Worm (Caenorhabditis elegans) whole organism, young adult: ENCODE data around the gene apt-9.

ENCODE experiments used
- B0035.1 ChIP-seq: sonication (generic microtip); optimal IDR thresholded peaks from 2 replicates; lab custom pipeline; 2016; ENCODE audit warnings: missing genetic modification characterization, mild to moderate bottlenecking, missing compliant biosample characterization, missing genotype, missing genetic modification reagents
- B0261.1 ChIP-seq: sonication (generic microtip); optimal IDR thresholded peaks from 2 replicates; lab custom pipeline; 2016; ENCODE audit warnings: mild to moderate bottlenecking, missing genetic modification characterization, moderate library complexity, missing compliant biosample characterization
- K12H6.12 ChIP-seq: fragments of 200-800 bp; sonication (Bioruptor generic); optimal IDR thresholded peaks from 2 replicates; lab custom pipeline; 2018; ENCODE audit warnings: mild to moderate bottlenecking, missing genetic modification characterization, missing compliant biosample characterization
- Y53G8AR.9 ChIP-seq: fragments of 200-800 bp; sonication (Bioruptor generic); conservative IDR thresholded peaks from 2 replicates; pipeline ENCODE4 v1.3.6; 2022; ENCODE audit warnings: missing genetic modification reagents, missing genetic modification characterization, missing compliant biosample characterization
- Y56A3A.18 ChIP-seq: fragments of 200-800 bp; sonication (Bioruptor generic); IDR thresholded peaks from 2 replicates; pipeline ENCODE4 v1.3.6; 2022; ENCODE audit warnings: missing genetic modification reagents, missing genetic modification characterization, missing compliant biosample characterization
- ama-1 ChIP-seq, 3 experiments: fragments of 150-350 bp in 1 of 3; sonication (generic microtip) in 2 of 3; optimal IDR thresholded peaks; 2 replicates each; lab custom pipeline; 2014 to 2018; ENCODE audit warnings: missing biosample characterization in 2 of 3, missing genetic modification characterization in 2 of 3, missing genetic modification reagents in 2 of 3
- athp-1 ChIP-seq: sonication (generic microtip); optimal IDR thresholded peaks from 2 replicates; lab custom pipeline; 2017; ENCODE audit warnings: mild to moderate bottlenecking, missing genetic modification characterization, missing compliant biosample characterization
- attf-3 ChIP-seq: fragments of 200-800 bp; sonication (Bioruptor generic); conservative IDR thresholded peaks from 2 replicates; pipeline ENCODE4 v1.3.6; 2022; ENCODE audit warnings: missing genetic modification reagents, missing genetic modification characterization, missing compliant biosample characterization
- attf-5 ChIP-seq: fragments of 200-800 bp; sonication (Bioruptor generic); optimal IDR thresholded peaks from 2 replicates; lab custom pipeline; 2018; ENCODE audit warnings: mild to moderate bottlenecking, missing genetic modification characterization, missing compliant biosample characterization
- attf-6 ChIP-seq: fragments of 200-800 bp; sonication (Bioruptor generic); IDR thresholded peaks from 2 replicates; pipeline ENCODE4 v1.3.6; 2022; ENCODE audit warnings: missing genetic modification reagents, missing genetic modification characterization, missing compliant biosample characterization
- ccch-3 ChIP-seq: fragments of 200-800 bp; sonication (Bioruptor generic); optimal IDR thresholded peaks from 2 replicates; lab custom pipeline; 2018; ENCODE audit warnings: mild to moderate bottlenecking, missing genetic modification characterization, missing compliant biosample characterization
- cebp-1 ChIP-seq, 2 experiments: fragments of 200-800 bp in 1 of 2; sonication (Bioruptor generic) in 1 of 2; sonication (generic microtip) in 1 of 2; IDR thresholded peaks in 1 of 2; optimal IDR thresholded peaks in 1 of 2; 2 replicates each; pipeline versions ENCODE4 v1.3.6 to Lab custom; 2017 to 2022; ENCODE audit warnings: missing compliant biosample characterization in 2 of 2, missing genetic modification characterization in 2 of 2, mild to moderate bottlenecking in 1 of 2, missing genetic modification reagents in 1 of 2, moderate library complexity in 1 of 2
- ceh-27 ChIP-seq: fragments of 200-800 bp; sonication (Bioruptor generic); optimal IDR thresholded peaks from 2 replicates; lab custom pipeline; 2018; ENCODE audit warnings: mild to moderate bottlenecking, missing genetic modification characterization, moderate library complexity, missing compliant biosample characterization
- ceh-58 ChIP-seq: fragments of 200-800 bp; sonication (Bioruptor generic); IDR thresholded peaks from 2 replicates; pipeline ENCODE4 v1.3.6; 2022; ENCODE audit warnings: missing genetic modification characterization, missing compliant biosample characterization
- chd-7 ChIP-seq: sonication (generic microtip); optimal IDR thresholded peaks from 2 replicates; lab custom pipeline; 2016; ENCODE audit warnings: mild to moderate bottlenecking, missing genetic modification characterization, moderate library complexity, missing compliant biosample characterization
- die-1 ChIP-seq: sonication (generic microtip); optimal IDR thresholded peaks from 2 replicates; lab custom pipeline; 2016; ENCODE audit warnings: missing genotype, mild to moderate bottlenecking, missing genetic modification characterization, missing compliant biosample characterization
- dox-1 ChIP-seq: fragments of 200-800 bp; sonication (Bioruptor generic); IDR thresholded peaks from 2 replicates; pipeline ENCODE4 v1.3.6; 2022; ENCODE audit warnings: missing genetic modification reagents, missing genetic modification characterization, missing compliant biosample characterization
- dpff-1 ChIP-seq: sonication (generic microtip); optimal IDR thresholded peaks from 2 replicates; lab custom pipeline; 2017; ENCODE audit warnings: mild to moderate bottlenecking, missing genetic modification characterization, missing compliant biosample characterization
- egl-18 ChIP-seq: fragments of 200-800 bp; sonication (Bioruptor generic); IDR thresholded peaks from 2 replicates; pipeline ENCODE4 v1.3.6; 2022; ENCODE audit warnings: missing genetic modification reagents, missing genetic modification characterization, missing compliant biosample characterization
- egrh-3 ChIP-seq: fragments of 200-800 bp; sonication (Bioruptor generic); IDR thresholded peaks from 2 replicates; pipeline ENCODE4 v1.3.6; 2022; ENCODE audit warnings: missing genetic modification reagents, missing genetic modification characterization, missing compliant biosample characterization
- fkh-3 ChIP-seq: sonication (generic microtip); optimal IDR thresholded peaks from 2 replicates; lab custom pipeline; 2016; ENCODE audit warnings: mild to moderate bottlenecking, missing genetic modification characterization, missing compliant biosample characterization
- hlh-12 ChIP-seq: sonication (generic microtip); optimal IDR thresholded peaks from 2 replicates; lab custom pipeline; 2016; ENCODE audit warnings: missing genetic modification characterization, missing compliant biosample characterization
- hmg-1.2 ChIP-seq: fragments of 200-800 bp; sonication (Bioruptor generic); IDR thresholded peaks from 2 replicates; pipeline ENCODE4 v1.3.6; 2022; ENCODE audit warnings: missing genetic modification reagents, missing genetic modification characterization, missing compliant biosample characterization
- hsf-1 ChIP-seq: fragments of 200-800 bp; sonication (Bioruptor generic); IDR thresholded peaks from 2 replicates; pipeline ENCODE4 v1.3.6; 2022; ENCODE audit warnings: missing genetic modification reagents, missing genetic modification characterization, missing compliant biosample characterization
- lin-35 ChIP-seq, 3 experiments: fragments of 150-350 bp in 2 of 3; sonication (generic microtip) in 1 of 3; optimal IDR thresholded peaks; 2 replicates each; lab custom pipeline; 2014 to 2018; ENCODE audit warnings: missing biosample characterization in 3 of 3, missing genetic modification characterization in 3 of 3, missing genetic modification reagents in 3 of 3
- lin-40 ChIP-seq: sonication (generic microtip); optimal IDR thresholded peaks from 2 replicates; lab custom pipeline; 2016; ENCODE audit warnings: missing genetic modification characterization, mild to moderate bottlenecking, missing compliant biosample characterization, missing genotype, missing genetic modification reagents
- lsl-1 ChIP-seq: fragments of 200-800 bp; sonication (Bioruptor generic); optimal IDR thresholded peaks from 2 replicates; lab custom pipeline; 2018; ENCODE audit warnings: mild to moderate bottlenecking, missing genetic modification characterization, moderate library complexity, missing compliant biosample characterization
- mcd-1 ChIP-seq: fragments of 200-800 bp; sonication (Bioruptor generic); IDR thresholded peaks from 2 replicates; pipeline ENCODE4 v1.3.6; 2022; ENCODE audit warnings: missing genetic modification reagents, missing genetic modification characterization, missing compliant biosample characterization
- nhr-27 ChIP-seq: fragments of 200-800 bp; sonication (Bioruptor generic); optimal IDR thresholded peaks from 2 replicates; lab custom pipeline; 2018; ENCODE audit warnings: mild to moderate bottlenecking, missing genetic modification characterization, moderate library complexity, missing compliant biosample characterization
- pha-4 ChIP-seq: fragments of 150-350 bp; sonication (generic microtip); optimal IDR thresholded peaks from 2 replicates; lab custom pipeline; 2014; ENCODE audit warnings: missing biosample characterization, missing genetic modification reagents, missing genetic modification characterization
- sdz-38 ChIP-seq: sonication (generic microtip); optimal IDR thresholded peaks from 2 replicates; lab custom pipeline; 2016; ENCODE audit warnings: missing genotype, missing genetic modification characterization, missing compliant biosample characterization
- tbp1 ChIP-seq: fragments of 200-800 bp; sonication (Bioruptor generic); optimal IDR thresholded peaks from 2 replicates; lab custom pipeline; 2018; ENCODE audit warnings: mild to moderate bottlenecking, missing genetic modification characterization, missing compliant biosample characterization
- xnd-1 ChIP-seq: sonication (generic microtip); optimal IDR thresholded peaks from 2 replicates; lab custom pipeline; 2016; ENCODE audit warnings: missing genotype, missing genetic modification reagents, missing genetic modification characterization, missing compliant biosample characterization
- zfh-2 ChIP-seq: fragments of 200-800 bp; sonication (Bioruptor generic); conservative IDR thresholded peaks from 2 replicates; pipeline ENCODE4 v1.3.6; 2022; ENCODE audit warnings: missing genetic modification reagents, missing genetic modification characterization, missing compliant biosample characterization
- ztf-25 ChIP-seq: fragments of 200-800 bp; sonication (Bioruptor generic); IDR thresholded peaks from 2 replicates; pipeline ENCODE4 v1.3.6; 2022; ENCODE audit warnings: missing genetic modification reagents, missing genetic modification characterization, missing compliant biosample characterization

Gene apt-9

ce11 chrX:11109200-11109599, 40.9 kb downstream of the apt-9 start, which contains the start of gene grd-1:
Gene grd-1, plus strand, starts transcription at chrX:11109440.
- TF ChIP-seq lin-35 (GFP tag; optimal IDR thresholded peaks at IDR 0.05; lab: Kevin White, UChicago) (no peak), ama-1 (optimal IDR thresholded peaks at IDR 0.05; lab: Kevin White, UChicago) (no peak), ama-1 (GFP tag; optimal IDR thresholded peaks at IDR 0.05; lab: Kevin White, UChicago) (no peak)

ce11 chrX:11114420-11114819, 46.1 kb downstream of the apt-9 start:
- no peak for TF ChIP-seq lin-35 (GFP tag; optimal IDR thresholded peaks at IDR 0.05; lab: Kevin White, UChicago)
- no peak for TF ChIP-seq attf-6 (GFP tag; lab: Robert Waterston, UW)
- TF ChIP-seq egrh-3 (GFP tag; lab: Robert Waterston, UW) = peak; percentile 95
- TF ChIP-seq Y56A3A.18 (GFP tag; lab: Robert Waterston, UW) = no peak
- peak; percentile 90 for TF ChIP-seq zfh-2 (GFP tag; lab: Robert Waterston, UW)
- no peak for TF ChIP-seq tbp1 (GFP tag; lab: Kevin White, UChicago)
- TF ChIP-seq hlh-12 = no peak
- TF ChIP-seq attf-5 (GFP tag; lab: Kevin White, UChicago) = no peak
- no peak for TF ChIP-seq die-1 (tag; lab: Kevin White, UChicago)
- TF ChIP-seq ceh-27 (GFP tag; lab: Kevin White, UChicago) = no peak
- no peak for TF ChIP-seq ceh-58 (GFP tag; lab: Robert Waterston, UW)
- peak; percentile 20 for TF ChIP-seq fkh-3 (tag; lab: Kevin White, UChicago)
- TF ChIP-seq, all 124 proteins: peak for 3

ce11 chrX:11116723-11117122, 48.4 kb downstream of the apt-9 start, which contains the start of gene nlp-66:
Gene nlp-66, minus strand, starts transcription at chrX:11116823.
- TF ChIP-seq B0035.1 (tag; lab: Kevin White, UChicago) = no peak
- TF ChIP-seq xnd-1 (tag; lab: Kevin White, UChicago) = no peak
- TF ChIP-seq zfh-2 (GFP tag; lab: Robert Waterston, UW) = no peak
- TF ChIP-seq lin-40 (tag; lab: Kevin White, UChicago) = no peak
- TF ChIP-seq chd-7 (tag; lab: Kevin White, UChicago) = no peak
- no peak for TF ChIP-seq egl-18 (GFP tag; lab: Robert Waterston, UW)
- TF ChIP-seq B0261.1 (tag; lab: Kevin White, UChicago) = no peak
- TF ChIP-seq K12H6.12 (tag; lab: Kevin White, UChicago) = no peak
- TF ChIP-seq nhr-27 (tag; lab: Kevin White, UChicago) = no peak
- no peak for TF ChIP-seq lsl-1 (GFP tag; lab: Kevin White, UChicago)
- no peak for TF ChIP-seq pha-4 (tag; lab: Kevin White, UChicago)
- no peak for TF ChIP-seq egrh-3 (GFP tag; lab: Robert Waterston, UW)
- TF ChIP-seq ama-1 (optimal IDR thresholded peaks at IDR 0.05; lab: Kevin White, UChicago) = no peak
- TF ChIP-seq ama-1 (GFP tag; optimal IDR thresholded peaks at IDR 0.05; lab: Kevin White, UChicago) = no peak
- no peak for TF ChIP-seq dpff-1 (tag; lab: Kevin White, UChicago)
- TF ChIP-seq dox-1 (GFP tag; lab: Robert Waterston, UW) = no peak
- no peak for TF ChIP-seq hmg-1.2 (GFP tag; lab: Robert Waterston, UW)
- no peak for TF ChIP-seq mcd-1 (GFP tag; lab: Robert Waterston, UW)
- no peak for TF ChIP-seq sdz-38 (tag; lab: Kevin White, UChicago)

ce11 chrX:11120808-11121207, 52.5 kb downstream of the apt-9 start, which contains the start of gene R08B4.3:
Gene R08B4.3, minus strand, starts transcription at chrX:11121005.
- peak; percentile 70 for TF ChIP-seq attf-3
- no peak for TF ChIP-seq ztf-25
- TF ChIP-seq hsf-1 (GFP tag; lab: Robert Waterston, UW) = no peak
- TF ChIP-seq Y53G8AR.9 (GFP tag; lab: Robert Waterston, UW) = no peak
- TF ChIP-seq athp-1 (tag; lab: Kevin White, UChicago) = no peak
- no peak for TF ChIP-seq egrh-3 (GFP tag; lab: Robert Waterston, UW)
- TF ChIP-seq cebp-1 (GFP tag; IDR thresholded peaks at IDR 0.05; lab: Robert Waterston, UW) = no peak
- no peak for TF ChIP-seq cebp-1 (tag; optimal IDR thresholded peaks at IDR 0.05; lab: Kevin White, UChicago)
- TF ChIP-seq ccch-3 (GFP tag; lab: Kevin White, UChicago) = no peak
